Fruit fly (Drosophila melanogaster): ENCODE data around the gene Pka-C1.

The Pka-C1 gene

dm6 chr2L:9685993-9686392 lies 13.1 kb downstream of the Pka-C1 start:
- TF ChIP-seq CG17801 (GFP tag; optimal IDR thresholded peaks at IDR 0.05; ENCODE audit: partially characterized antibody), result peak; percentile 14

- no peak for TF ChIP-seq CG17801 (GFP tag; optimal IDR thresholded peaks at IDR 0.05; ENCODE audit: partially characterized antibody)
These were observed 13.9 kb downstream of the Pka-C1 start for dm6 chr2L:9685184-9685583.

dm6 chr2L:9684108-9684507 lies 15.0 kb downstream of the Pka-C1 start:
- TF ChIP-seq CG17801 (GFP tag; optimal IDR thresholded peaks at IDR 0.05; ENCODE audit: partially characterized antibody), result peak; percentile 51

DNA sequence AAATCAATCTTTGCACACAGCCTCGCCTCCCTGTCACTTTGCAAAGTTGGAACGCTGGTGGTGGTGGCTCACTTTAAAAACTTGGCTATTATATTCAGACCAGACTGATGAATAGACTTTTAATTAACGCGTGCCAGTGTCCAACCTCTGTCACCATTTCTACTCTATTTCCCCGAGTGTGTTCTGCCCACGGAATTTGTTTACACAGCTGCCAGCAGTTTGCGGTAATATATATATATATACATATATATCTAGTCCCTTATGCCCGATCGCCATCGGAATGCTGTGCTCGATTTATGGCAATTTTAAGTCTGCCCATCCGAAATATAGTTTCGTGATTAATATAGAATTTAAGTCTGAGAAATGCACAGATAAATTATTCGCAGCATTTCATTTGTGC lies 19.3 kb downstream of the Pka-C1 start:
- no peak for TF ChIP-seq CG17801 (GFP tag; optimal IDR thresholded peaks at IDR 0.05; ENCODE audit: partially characterized antibody)

DNA sequence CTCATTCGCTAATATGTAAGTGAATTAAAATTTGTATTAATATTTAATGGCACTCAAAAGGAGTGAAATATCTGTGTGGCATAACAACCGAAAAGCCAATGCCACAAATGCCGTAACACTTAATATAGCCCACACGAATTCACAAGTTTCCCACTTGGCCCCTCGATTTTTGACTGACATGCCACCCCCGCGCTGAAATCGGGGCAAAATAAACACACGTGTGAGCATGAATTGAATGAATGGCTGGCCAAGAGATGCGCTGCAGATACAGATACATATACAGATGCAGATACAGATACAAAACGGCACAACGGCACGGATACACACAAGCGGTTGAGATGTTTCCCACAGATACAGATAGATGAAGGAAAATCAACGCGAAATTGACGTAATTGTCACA lies 22.0 kb downstream of the Pka-C1 start:
- no peak for TF ChIP-seq CG17801 (GFP tag; optimal IDR thresholded peaks at IDR 0.05; ENCODE audit: partially characterized antibody)

DNA sequence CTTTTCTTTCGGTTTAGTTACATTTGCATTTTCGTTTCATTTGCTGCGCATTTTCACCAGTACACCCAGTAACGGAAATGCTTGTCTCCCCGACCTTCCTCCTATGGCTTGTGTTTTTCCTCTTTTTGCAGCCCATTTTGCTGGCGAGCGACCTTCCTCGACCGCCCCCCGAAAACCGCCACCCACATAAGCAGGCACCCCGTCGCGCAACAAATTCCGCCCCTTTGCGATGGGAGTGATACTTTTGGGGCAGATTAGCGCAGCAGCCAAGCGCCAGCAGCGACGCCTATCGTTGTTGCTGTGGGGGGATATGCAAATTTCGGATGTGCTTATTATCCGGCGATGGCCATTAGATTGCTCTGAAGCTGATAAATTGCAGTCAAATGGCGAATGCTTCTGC lies 25.9 kb downstream of the Pka-C1 start:
- TF ChIP-seq CG17801 (GFP tag; optimal IDR thresholded peaks at IDR 0.05; ENCODE audit: partially characterized antibody), result no peak

dm6 chr2L:9672246-9672645 lies 26.9 kb downstream of the Pka-C1 start:
- TF ChIP-seq CG17801 (GFP tag; optimal IDR thresholded peaks at IDR 0.05; ENCODE audit: partially characterized antibody), result no peak

- no peak for TF ChIP-seq CG17801 (GFP tag; optimal IDR thresholded peaks at IDR 0.05; ENCODE audit: partially characterized antibody)
These were observed 28.1 kb downstream of the Pka-C1 start for dm6 chr2L:9670909-9671422.

- no peak for TF ChIP-seq CG17801 (GFP tag; optimal IDR thresholded peaks at IDR 0.05; ENCODE audit: partially characterized antibody)
These were observed 29.7 kb downstream of the Pka-C1 start for dm6 chr2L:9669354-9669753.

DNA sequence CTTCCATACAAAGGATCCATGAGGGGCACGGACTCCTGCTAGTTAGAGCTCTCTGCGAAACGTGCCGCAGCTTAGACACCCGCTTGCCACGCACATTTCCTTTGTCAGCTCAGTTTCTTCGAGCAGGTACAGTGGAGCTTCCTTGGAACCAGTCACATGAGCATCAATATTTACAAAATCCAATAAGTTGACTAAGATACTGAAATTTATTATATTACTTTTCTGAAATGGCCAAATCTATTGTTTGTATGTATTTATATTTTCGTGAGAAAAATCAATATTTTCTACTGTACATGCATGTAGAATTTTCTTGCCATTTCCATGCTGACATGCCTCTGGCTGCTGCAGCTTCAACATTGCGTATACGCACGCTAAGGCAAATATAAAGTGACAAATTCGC lies 36.1 kb downstream of the Pka-C1 start:
- no peak for TF ChIP-seq CG17801 (GFP tag; optimal IDR thresholded peaks at IDR 0.05; ENCODE audit: partially characterized antibody)

DNA sequence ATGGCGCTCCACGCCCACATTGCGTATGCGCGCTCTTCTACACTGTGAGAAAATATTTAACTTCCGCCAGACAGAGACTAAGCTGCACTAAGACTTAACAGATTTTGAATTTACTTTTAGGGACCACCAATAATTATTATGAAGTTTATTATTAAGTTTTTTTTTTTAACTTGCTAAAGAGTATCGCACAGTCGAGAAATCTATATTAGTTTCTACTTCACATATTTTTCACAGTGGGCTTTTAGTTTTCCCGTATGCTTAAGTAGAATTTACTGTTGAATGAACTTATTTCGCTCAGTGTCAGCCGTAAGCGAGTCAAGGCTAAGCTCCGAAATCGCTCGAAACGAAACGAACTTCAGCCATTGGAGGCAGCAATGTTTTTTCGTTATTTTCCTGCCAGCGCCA lies 38.6 kb downstream of the Pka-C1 start:
- TF ChIP-seq CG17801 (GFP tag; optimal IDR thresholded peaks at IDR 0.05; ENCODE audit: partially characterized antibody), result no peak

dm6 chr2L:9657269-9658191 lies 41.6 kb downstream of the Pka-C1 start:
- no peak for TF ChIP-seq CG17801 (GFP tag; optimal IDR thresholded peaks at IDR 0.05; ENCODE audit: partially characterized antibody)

DNA sequence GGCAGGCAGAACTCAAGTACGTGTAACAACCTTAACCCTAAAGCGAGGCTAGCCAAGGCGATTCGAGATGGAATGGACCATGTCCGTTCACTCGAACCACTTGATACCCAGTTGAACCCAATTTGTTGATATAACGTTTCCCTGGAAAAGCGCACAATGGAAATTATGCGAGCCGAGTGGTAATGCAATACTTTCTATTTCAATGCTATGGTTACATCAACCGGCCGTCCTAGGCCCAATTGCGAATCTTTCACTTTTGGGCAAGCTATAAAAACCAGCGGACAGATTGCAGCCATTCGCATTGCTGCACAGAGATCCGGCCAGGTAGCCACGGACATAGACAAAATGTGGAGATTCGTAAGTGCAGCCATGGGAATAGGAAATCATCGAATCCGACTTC lies 42.8 kb downstream of the Pka-C1 start, which contains the start of gene CG33299:
CG33299 (plus strand) TSS at position 301 of the 400 bp plus-strand sequence.
- no peak for TF ChIP-seq CG17801 (GFP tag; optimal IDR thresholded peaks at IDR 0.05; ENCODE audit: partially characterized antibody)

DNA sequence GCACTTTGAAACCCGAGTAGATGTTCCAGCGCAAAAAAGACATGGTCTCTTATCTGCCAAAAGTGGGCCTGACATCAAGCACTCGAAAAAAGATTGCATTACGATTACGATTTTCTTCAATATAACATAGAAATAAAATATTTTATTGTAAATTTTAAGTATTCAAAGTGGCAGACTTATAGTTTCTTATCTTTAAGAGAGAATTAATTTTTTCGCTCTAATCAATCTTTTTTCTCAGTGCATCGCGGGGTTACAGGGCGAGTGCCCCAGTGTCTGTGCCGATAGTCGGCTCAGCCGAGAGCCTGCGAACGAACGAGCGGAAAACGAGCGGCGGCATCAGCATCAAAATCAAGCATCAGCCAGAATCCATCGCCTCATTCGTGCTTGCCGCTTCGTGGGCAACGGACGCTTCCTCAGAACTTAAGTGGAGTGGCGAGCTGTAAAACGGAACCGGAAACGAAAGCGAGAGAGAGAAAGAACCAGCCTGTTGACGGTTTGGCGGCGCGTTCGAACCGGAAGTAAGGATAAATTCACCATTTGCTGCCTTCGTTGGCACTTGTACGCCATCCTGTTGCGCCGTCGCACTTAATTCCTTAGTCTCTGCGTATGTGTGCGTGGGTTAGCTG lies 65.2 kb downstream of the Pka-C1 start, which contains the start of gene Apoltp:
Apoltp (plus strand) TSS at position 369 of the 626 bp plus-strand sequence.
- TF ChIP-seq CG17801 (GFP tag; optimal IDR thresholded peaks at IDR 0.05; ENCODE audit: partially characterized antibody), result no peak

dm6 chr2L:9633098-9633497 lies 66.0 kb downstream of the Pka-C1 start:
- TF ChIP-seq CG17801 (GFP tag; optimal IDR thresholded peaks at IDR 0.05; ENCODE audit: partially characterized antibody), result no peak

Measured in ovary, adult (tissue).